Worm (Caenorhabditis elegans) whole organism, L1 larva: Measurements from ENCODE around the gene Y69F12A.1.

Experiments used
- F16B12.6 ChIP-seq: fragments of 150-350 bp; optimal IDR thresholded peaks from 2 replicates; lab custom pipeline; 2014; ENCODE audit warnings: missing biosample characterization, missing genetic modification characterization
- Y116A8C.19 ChIP-seq: sonication (generic microtip); optimal IDR thresholded peaks from 2 replicates; lab custom pipeline; 2016; ENCODE audit warnings: missing compliant biosample characterization, missing genetic modification characterization, borderline replicate concordance
- aha-1 ChIP-seq: fragments of 150-350 bp; optimal IDR thresholded peaks from 2 replicates; lab custom pipeline; 2014; ENCODE audit warnings: missing biosample characterization, missing genetic modification characterization
- alr-1 ChIP-seq: fragments of 200-800 bp; sonication (Bioruptor generic); optimal IDR thresholded peaks from 2 replicates; lab custom pipeline; 2018; ENCODE audit warnings: borderline replicate concordance, mild to moderate bottlenecking, missing genetic modification characterization, missing compliant biosample characterization
- aly-2 ChIP-seq: fragments of 150-350 bp; optimal IDR thresholded peaks from 2 replicates; lab custom pipeline; 2014; ENCODE audit warnings: missing biosample characterization, missing genetic modification characterization
- ama-1 ChIP-seq: fragments of 150-350 bp; optimal IDR thresholded peaks from 2 replicates; lab custom pipeline; 2014
- blmp-1 ChIP-seq: fragments of 150-350 bp; optimal IDR thresholded peaks from 2 replicates; lab custom pipeline; 2014; ENCODE audit warnings: missing biosample characterization, missing genetic modification characterization
- ceh-63 ChIP-seq: fragments of 200-800 bp; sonication (Bioruptor generic); optimal IDR thresholded peaks from 2 replicates; lab custom pipeline; 2018; ENCODE audit warnings: mild to moderate bottlenecking, missing genetic modification characterization, missing compliant biosample characterization
- ceh-8 ChIP-seq: fragments of 200-800 bp; sonication (Bioruptor generic); optimal IDR thresholded peaks from 2 replicates; lab custom pipeline; 2018; ENCODE audit warnings: mild to moderate bottlenecking, missing genetic modification characterization, moderate library complexity, missing compliant biosample characterization
- ceh-82 ChIP-seq, 3 experiments: fragments of 150-350 bp in 1 of 3; sonication (generic microtip) in 2 of 3; optimal IDR thresholded peaks; 2 replicates each; lab custom pipeline; 2014 to 2017; ENCODE audit warnings: missing biosample characterization in 3 of 3, missing genetic modification characterization in 3 of 3
- ceh-88 ChIP-seq: fragments of 200-800 bp; sonication (Bioruptor generic); IDR thresholded peaks from 2 replicates; pipeline ENCODE4 v1.3.6; 2022; ENCODE audit warnings: missing genetic modification characterization, missing compliant biosample characterization
- ceh-90 ChIP-seq: sonication (generic microtip); optimal IDR thresholded peaks from 2 replicates; lab custom pipeline; 2016; ENCODE audit warnings: missing genetic modification characterization, missing compliant biosample characterization
- efl-3 ChIP-seq: fragments of 200-800 bp; sonication (Bioruptor generic); optimal IDR thresholded peaks from 2 replicates; lab custom pipeline; 2018; ENCODE audit warnings: mild to moderate bottlenecking, missing genetic modification characterization, missing compliant biosample characterization
- fkh-10 ChIP-seq: sonication (generic microtip); optimal IDR thresholded peaks from 2 replicates; lab custom pipeline; 2017; ENCODE audit warnings: missing biosample characterization, missing genetic modification reagents, missing genetic modification characterization
- fkh-4 ChIP-seq: sonication (generic microtip); optimal IDR thresholded peaks from 2 replicates; lab custom pipeline; 2016; ENCODE audit warnings: missing compliant biosample characterization, missing genetic modification characterization, borderline replicate concordance
- fos-1 ChIP-seq: fragments of 150-350 bp; optimal IDR thresholded peaks from 2 replicates; lab custom pipeline; 2014; ENCODE audit warnings: missing biosample characterization, missing genetic modification characterization
- grh-1 ChIP-seq: fragments of 200-800 bp; sonication (Bioruptor generic); IDR thresholded peaks from 2 replicates; pipeline ENCODE4 v1.3.6; 2022; ENCODE audit warnings: missing genetic modification reagents, missing genetic modification characterization, missing compliant biosample characterization
- hlh-17 ChIP-seq: fragments of 200-800 bp; sonication (Bioruptor generic); optimal IDR thresholded peaks from 2 replicates; lab custom pipeline; 2018; ENCODE audit warnings: missing genetic modification characterization, mild to moderate bottlenecking, missing compliant biosample characterization, moderate library complexity, borderline replicate concordance
- hlh-4 ChIP-seq: sonication (generic microtip); optimal IDR thresholded peaks from 2 replicates; lab custom pipeline; 2016; ENCODE audit warnings: mild to moderate bottlenecking, missing genetic modification characterization, missing compliant biosample characterization
- hpl-2 ChIP-seq: fragments of 150-350 bp; optimal IDR thresholded peaks from 2 replicates; lab custom pipeline; 2014; ENCODE audit warnings: missing biosample characterization, missing genetic modification reagents, missing genetic modification characterization
- irx-1 ChIP-seq: sonication (generic microtip); optimal IDR thresholded peaks from 2 replicates; lab custom pipeline; 2016; ENCODE audit warnings: missing genetic modification characterization, missing compliant biosample characterization
- isw-1 ChIP-seq: fragments of 200-800 bp; sonication (Bioruptor generic); IDR thresholded peaks from 2 replicates; pipeline ENCODE4 v1.3.6; 2022; ENCODE audit warnings: missing genetic modification characterization, missing compliant biosample characterization
- jun-1 ChIP-seq: fragments of 150-350 bp; optimal IDR thresholded peaks from 2 replicates; lab custom pipeline; 2014; ENCODE audit warnings: missing biosample characterization, missing genetic modification reagents, missing genetic modification characterization
- lin-13 ChIP-seq: fragments of 150-350 bp; optimal IDR thresholded peaks from 2 replicates; lab custom pipeline; 2014; ENCODE audit warnings: missing biosample characterization, missing genetic modification reagents, missing genetic modification characterization
- lin-14 ChIP-seq: fragments of 200-800 bp; sonication (Bioruptor generic); optimal IDR thresholded peaks from 2 replicates; lab custom pipeline; 2018; ENCODE audit warnings: mild to moderate bottlenecking, missing genetic modification characterization, moderate library complexity, missing compliant biosample characterization
- lin-35 ChIP-seq, 2 experiments: fragments of 150-350 bp; optimal IDR thresholded peaks; 2 replicates each; lab custom pipeline; 2014; ENCODE audit warnings: missing biosample characterization in 2 of 2, missing genetic modification characterization in 2 of 2, missing genetic modification reagents in 2 of 2
- lin-39 ChIP-seq: fragments of 150-350 bp; optimal IDR thresholded peaks from 2 replicates; lab custom pipeline; 2014; ENCODE audit warnings: missing biosample characterization, missing genetic modification reagents, missing genetic modification characterization
- lsy-2 ChIP-seq, 2 experiments: fragments of 150-350 bp; optimal IDR thresholded peaks; 2 replicates each; lab custom pipeline; 2014; ENCODE audit warnings: missing biosample characterization in 2 of 2, missing genetic modification characterization in 2 of 2
- mab-9 ChIP-seq: fragments of 200-800 bp; sonication (Bioruptor generic); IDR thresholded peaks from 2 replicates; pipeline ENCODE4 v1.3.6; 2022; ENCODE audit warnings: missing genetic modification reagents, missing genetic modification characterization, missing compliant biosample characterization
- mdl-1 ChIP-seq, 2 experiments: fragments of 150-350 bp; optimal IDR thresholded peaks; 2 replicates each; lab custom pipeline; 2014 to 2017; ENCODE audit warnings: missing biosample characterization in 2 of 2, missing genetic modification characterization in 2 of 2, inconsistent platforms in 1 of 2
- mep-1 ChIP-seq: fragments of 150-350 bp; optimal IDR thresholded peaks from 2 replicates; lab custom pipeline; 2014; ENCODE audit warnings: missing biosample characterization, missing genetic modification characterization
- nhr-237 ChIP-seq: fragments of 150-350 bp; optimal IDR thresholded peaks from 2 replicates; lab custom pipeline; 2014; ENCODE audit warnings: missing biosample characterization, missing genetic modification characterization
- nhr-71 ChIP-seq: sonication (generic microtip); optimal IDR thresholded peaks from 2 replicates; lab custom pipeline; 2016; ENCODE audit warnings: mild to moderate bottlenecking, missing genetic modification characterization, moderate library complexity, missing compliant biosample characterization
- nhr-77 ChIP-seq: fragments of 150-350 bp; optimal IDR thresholded peaks from 2 replicates; lab custom pipeline; 2014; ENCODE audit warnings: missing biosample characterization, missing genetic modification characterization
- nhr-85 ChIP-seq: sonication (generic microtip); peaks from one replicate; lab custom pipeline; 2016; ENCODE audit warnings: missing genetic modification characterization, inconsistent platforms, missing compliant biosample characterization
- nhr-90 ChIP-seq: sonication (generic microtip); optimal IDR thresholded peaks from 2 replicates; lab custom pipeline; 2016; ENCODE audit warnings: mild to moderate bottlenecking, missing genetic modification characterization, missing compliant biosample characterization; ENCODE audit not compliant: poor library complexity
- pag-3 ChIP-seq: sonication (generic microtip); optimal IDR thresholded peaks from 2 replicates; lab custom pipeline; 2017; ENCODE audit warnings: missing genetic modification characterization, mild to moderate bottlenecking, missing compliant biosample characterization, antibody characterized with exemption, borderline replicate concordance; ENCODE audit not compliant: insufficient read depth
- pqm-1 ChIP-seq: sonication (generic microtip); optimal IDR thresholded peaks from 3 replicates; lab custom pipeline; 2017; ENCODE audit warnings: missing biosample characterization, missing genetic modification characterization
- skn-1 ChIP-seq: fragments of 150-350 bp; optimal IDR thresholded peaks from 2 replicates; lab custom pipeline; 2014; ENCODE audit warnings: missing biosample characterization, missing genetic modification characterization
- snpc-4 ChIP-seq: fragments of 150-350 bp; optimal IDR thresholded peaks from 2 replicates; lab custom pipeline; 2014; ENCODE audit warnings: missing biosample characterization, missing genetic modification characterization
- sox-4 ChIP-seq: sonication (generic microtip); optimal IDR thresholded peaks from 2 replicates; lab custom pipeline; 2016; ENCODE audit warnings: missing genetic modification characterization, missing compliant biosample characterization
- sptf-1 ChIP-seq: fragments of 150-350 bp; optimal IDR thresholded peaks from 2 replicates; lab custom pipeline; 2014; ENCODE audit warnings: missing biosample characterization, missing genetic modification characterization
- sup-37 ChIP-seq: fragments of 200-800 bp; sonication (Bioruptor generic); optimal IDR thresholded peaks from 2 replicates; lab custom pipeline; 2018; ENCODE audit warnings: mild to moderate bottlenecking, missing genetic modification characterization, missing compliant biosample characterization
- swsn-7 ChIP-seq: sonication (generic microtip); optimal IDR thresholded peaks from 2 replicates; lab custom pipeline; 2016; ENCODE audit warnings: missing genetic modification characterization, missing compliant biosample characterization
- unc-30 ChIP-seq: sonication (generic microtip); optimal IDR thresholded peaks from 2 replicates; lab custom pipeline; 2017; ENCODE audit warnings: missing biosample characterization, missing genetic modification characterization
- unc-98 ChIP-seq: fragments of 200-800 bp; sonication (Bioruptor generic); IDR thresholded peaks from 2 replicates; pipeline ENCODE4 v1.3.6; 2022; ENCODE audit warnings: missing genetic modification characterization, missing compliant biosample characterization
- vab-15 ChIP-seq: sonication (generic microtip); optimal IDR thresholded peaks from 2 replicates; lab custom pipeline; 2017; ENCODE audit warnings: missing genotype, mild to moderate bottlenecking, missing genetic modification characterization, missing compliant biosample characterization
- zag-1 ChIP-seq: fragments of 150-350 bp; optimal IDR thresholded peaks from 2 replicates; lab custom pipeline; 2014; ENCODE audit warnings: missing biosample characterization, missing genetic modification characterization
- ztf-11 ChIP-seq, 2 experiments: sonication (generic microtip); optimal IDR thresholded peaks; 2 replicates each; lab custom pipeline; 2016 to 2017; ENCODE audit warnings: missing genetic modification characterization in 2 of 2, missing biosample characterization in 1 of 2, missing compliant biosample characterization in 1 of 2

The Y69F12A.1 gene

DNA sequence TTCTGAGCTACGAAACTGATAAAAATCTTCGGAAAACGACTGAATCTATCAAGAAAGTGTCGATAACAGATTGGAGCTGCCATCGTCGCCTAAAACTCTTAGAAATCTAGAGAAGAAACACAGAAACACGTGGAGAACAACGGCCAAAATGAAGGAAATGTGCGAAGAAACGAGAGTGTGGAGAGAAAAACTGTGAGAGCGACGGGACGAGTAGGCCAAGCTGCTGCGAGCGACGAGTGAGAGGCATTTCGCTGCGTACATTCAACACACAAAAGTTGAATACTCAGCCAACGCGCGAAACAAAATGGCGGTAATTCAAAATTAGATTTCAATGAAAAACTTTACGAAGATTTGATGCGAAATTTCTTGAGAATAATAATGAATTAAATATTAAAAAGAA is 41.6 kb downstream of the Y69F12A.1 start (continued):
- TF ChIP-seq zag-1 (tag; lab: Kevin White, UChicago) (no peak), lsy-2 (tag; optimal IDR thresholded peaks at IDR 0.05; lab: Kevin White, UChicago) (peak; percentile 89 to 90), unc-30 (no peak), ceh-63 (GFP tag; lab: Kevin White, UChicago) (no peak), pqm-1 (no peak), lin-39 (tag; lab: Kevin White, UChicago) (peak; percentile 73), hlh-17 (no peak), vab-15 (tag; lab: Kevin White, UChicago) (peak; percentile 21), blmp-1 (tag; lab: Kevin White, UChicago) (peak; percentile 69), ztf-11 (tag; optimal IDR thresholded peaks at IDR 0.05; lab: Kevin White, UChicago) (no peak), fkh-4 (tag; lab: Kevin White, UChicago) (peak; percentile 35), jun-1 (tag; lab: Kevin White, UChicago) (peak; percentile 82), mab-9 (peak; percentile 63; the same call in 1 of the 2 replicates), pag-3 (tag; lab: Kevin White, UChicago) (peak; percentile 3), nhr-90 (tag; lab: Kevin White, UChicago) (peak; percentile 78), aha-1 (tag; lab: Kevin White, UChicago) (peak; percentile 45), skn-1 (tag; lab: Kevin White, UChicago) (peak; percentile 81), ama-1 (lab: Kevin White, UChicago) (no peak), swsn-7 (tag; lab: Kevin White, UChicago) (peak; percentile 84), F16B12.6 (peak; percentile 61), unc-98 (GFP tag; lab: Robert Waterston, UW) (no peak), alr-1 (no peak), mep-1 (tag; lab: Kevin White, UChicago) (peak; percentile 93), efl-3 (no peak), sox-4 (tag; lab: Kevin White, UChicago) (no peak), nhr-77 (peak; percentile 79), grh-1 (GFP tag; lab: Robert Waterston, UW) (peak; percentile 47; the same call in 1 of the 2 replicates), nhr-85 (tag; lab: Kevin White, UChicago) (peak; percentile 88), snpc-4 (tag; lab: Kevin White, UChicago) (peak; percentile 70), Y116A8C.19 (tag; lab: Kevin White, UChicago) (no peak), aly-2 (tag; lab: Kevin White, UChicago) (peak; percentile 69), irx-1 (peak; percentile 30), ceh-82 (tag; optimal IDR thresholded peaks at IDR 0.05; lab: Kevin White, UChicago) (peak; percentile 71 to 86 (median 75)), sup-37 (GFP tag; lab: Kevin White, UChicago) (peak; percentile 62), ceh-90 (tag; lab: Kevin White, UChicago) (no peak), ceh-88 (GFP tag; lab: Robert Waterston, UW) (peak; percentile 51; the same call in 1 of the 2 replicates)

DNA sequence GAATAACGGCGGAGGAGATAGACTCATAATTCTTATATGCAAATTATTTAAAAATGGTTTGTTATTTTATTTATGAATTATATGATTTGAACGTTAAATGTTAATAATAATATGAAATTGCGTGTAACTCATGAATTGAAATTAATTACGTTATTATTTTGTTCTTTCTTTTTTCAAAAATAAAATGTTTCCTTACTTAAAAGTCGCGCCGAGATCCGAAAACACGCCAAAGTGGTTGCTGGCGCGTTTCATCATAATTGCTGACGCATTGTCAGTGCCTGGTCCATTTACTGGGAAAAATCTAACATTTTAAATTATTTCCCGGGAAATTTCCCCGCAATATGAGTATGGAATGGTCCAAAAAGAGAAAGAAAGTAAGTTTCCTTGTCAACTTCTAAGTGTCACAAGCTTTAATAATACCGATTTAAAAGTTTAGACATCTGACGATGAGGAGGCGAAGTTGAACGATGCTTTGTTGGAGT is 42.7 kb downstream of the Y69F12A.1 start, which contains the start of the genes C07H6.9 and sap-140:
C07H6.9 (minus strand) TSS at position 51 of the 482 bp plus-strand sequence.
sap-140 (plus strand) TSS at position 318 of the 482 bp plus-strand sequence.
- TF ChIP-seq sup-37 (GFP tag; lab: Kevin White, UChicago), result peak; percentile 22
- peak; percentile 64 for TF ChIP-seq sox-4 (tag; lab: Kevin White, UChicago)
- peak; percentile 47 for TF ChIP-seq jun-1 (tag; lab: Kevin White, UChicago)
- peak; percentile 24 for TF ChIP-seq fos-1 (tag; lab: Kevin White, UChicago)
- peak; percentile 71 for TF ChIP-seq isw-1
- TF ChIP-seq hpl-2 (GFP tag; lab: Kevin White, UChicago), result no peak
- TF ChIP-seq hlh-4, result no peak
- peak; percentile 6 for TF ChIP-seq aly-2 (tag; lab: Kevin White, UChicago)
- TF ChIP-seq F16B12.6, result peak; percentile 64
- peak; percentile 92 to 96 for TF ChIP-seq lin-35 (GFP tag; optimal IDR thresholded peaks at IDR 0.05; lab: Kevin White, UChicago)
- TF ChIP-seq ceh-88 (GFP tag; lab: Robert Waterston, UW), result 0 out of 2 replicates have a peak, but pooled peaks have one; percentile 41
- TF ChIP-seq skn-1 (tag; lab: Kevin White, UChicago), result peak; percentile 52
- peak; percentile 16 for TF ChIP-seq fkh-10 (GFP tag; lab: Kevin White, UChicago)
- TF ChIP-seq mep-1 (tag; lab: Kevin White, UChicago), result peak; percentile 97
- TF ChIP-seq ceh-8, result peak; percentile 82
- TF ChIP-seq efl-3, result no peak
- 0 out of 2 replicates have a peak, but pooled peaks have one; percentile 45 for TF ChIP-seq mab-9
- TF ChIP-seq lin-14, result peak; percentile 83
- peak; percentile 86 for TF ChIP-seq swsn-7 (tag; lab: Kevin White, UChicago)
- TF ChIP-seq sptf-1, result no peak
- peak; percentile 92 for TF ChIP-seq nhr-71
- TF ChIP-seq mdl-1 (tag; optimal IDR thresholded peaks at IDR 0.05; lab: Kevin White, UChicago), result peak in 1 of 2 experiments; percentile 81
- no peak for TF ChIP-seq alr-1
- no peak for TF ChIP-seq hlh-17
- TF ChIP-seq lin-13, result peak; percentile 82
- peak; percentile 77 to 90 (median 82) for TF ChIP-seq ceh-82 (tag; optimal IDR thresholded peaks at IDR 0.05; lab: Kevin White, UChicago)
- TF ChIP-seq nhr-237 (tag; lab: Kevin White, UChicago), result peak; percentile 54
